Fruit fly (Drosophila melanogaster) whole organism, adult: ENCODE data around the gene CG34284.

Source experiments
- CG14711 ChIP-seq: fragments of 200-800 bp; sonication (Bioruptor generic); optimal IDR thresholded peaks from 2 replicates; lab custom pipeline; 2018; ENCODE audit warnings: missing biosample characterization, mild to moderate bottlenecking, missing genetic modification characterization, moderate library complexity
- CG1620 ChIP-seq: fragments of 200-800 bp; sonication (Bioruptor generic); optimal IDR thresholded peaks from 2 replicates; lab custom pipeline; 2016; ENCODE audit warnings: missing biosample characterization, missing genetic modification characterization
- CG7045 ChIP-seq: fragments of 200-800 bp; sonication (Bioruptor generic); optimal IDR thresholded peaks from 2 replicates; lab custom pipeline; 2017; ENCODE audit warnings: missing biosample characterization, mild to moderate bottlenecking, missing genetic modification characterization
- cic ChIP-seq: fragments of 200-800 bp; sonication (Bioruptor generic); optimal IDR thresholded peaks from 2 replicates; lab custom pipeline; 2017; ENCODE audit warnings: missing biosample characterization, mild to moderate bottlenecking, missing genetic modification characterization, moderate library complexity
- ovo ChIP-seq: fragments of 200-800 bp; sonication (Bioruptor generic); optimal IDR thresholded peaks from 2 replicates; lab custom pipeline; 2016; ENCODE audit warnings: missing biosample characterization, missing genetic modification characterization

DNA sequence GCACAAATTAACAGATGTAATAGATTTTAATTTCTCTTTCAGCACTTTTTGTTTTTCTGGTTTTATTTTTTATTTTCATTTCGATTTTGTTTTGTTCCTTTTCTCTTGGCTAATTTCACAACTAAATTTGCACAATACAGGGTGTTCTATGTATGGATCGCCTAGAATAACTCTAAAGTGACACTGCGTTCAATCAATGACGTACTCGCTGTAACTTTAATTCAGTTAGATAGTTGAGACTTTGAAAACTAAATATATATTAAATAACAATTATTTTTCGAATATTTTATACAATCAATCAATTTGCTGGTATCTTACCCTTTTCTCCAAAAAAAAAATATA is 21.9 kb upstream of the CG34284 start:
- TF ChIP-seq cic (GFP tag; lab: Kevin White, UChicago) (no peak), CG1620 (no peak), ovo (GFP tag; lab: Kevin White, UChicago) (no peak), CG14711 (tag; lab: Kevin White, UChicago) (no peak), CG7045 (GFP tag; lab: Kevin White, UChicago) (no peak)
